Fruit fly (Drosophila melanogaster): ENCODE data around the gene CG4036.

The CG4036 gene

dm6 chr2L:9758856-9759255, 31.8 kb upstream of the CG4036 start (continued):
- TF ChIP-seq CG15073 (GFP tag; optimal IDR thresholded peaks at IDR 0.05), result no peak
- no peak; the same call in none of the 2 replicates for TF ChIP-seq E2f2 (GFP tag; IDR thresholded peaks at IDR 0.05)
- TF ChIP-seq CG8478 (optimal IDR thresholded peaks at IDR 0.05), result no peak
- TF ChIP-seq ac (GFP tag; optimal IDR thresholded peaks at IDR 0.05), result no peak
- TF ChIP-seq Chrac-16 (GFP tag; optimal IDR thresholded peaks at IDR 0.05), result peak; percentile 46
- TF ChIP-seq CG17568 (GFP tag; optimal IDR thresholded peaks at IDR 0.05), result no peak
- peak; percentile 92 for TF ChIP-seq CG34224 (GFP tag; IDR thresholded peaks at IDR 0.05; ENCODE audit: partially characterized antibody)
- no peak for TF ChIP-seq abd-A (tag; optimal IDR thresholded peaks at IDR 0.05)
- TF ChIP-seq Stat92E (GFP tag; optimal IDR thresholded peaks at IDR 0.05), result no peak
- no peak for TF ChIP-seq hth (optimal IDR thresholded peaks at IDR 0.05)
- TF ChIP-seq toy (GFP tag; IDR thresholded peaks at IDR 0.05), result 0 out of 2 replicates have a peak, but pooled peaks have one; percentile 14
- TF ChIP-seq Rx (GFP tag; IDR thresholded peaks at IDR 0.05), result 0 out of 2 replicates have a peak, but pooled peaks have one; percentile 8
- TF ChIP-seq CG17361 (GFP tag; IDR thresholded peaks at IDR 0.05), result 0 out of 3 replicates have a peak, but pooled peaks have one; percentile 38
- TF ChIP-seq CG10979 (tag; optimal IDR thresholded peaks at IDR 0.05), result peak; percentile 39
- peak; percentile 92 for TF ChIP-seq inv (GFP tag; IDR thresholded peaks at IDR 0.05; ENCODE audit: partially characterized antibody)
- TF ChIP-seq dpn (GFP tag; optimal IDR thresholded peaks at IDR 0.05), result peak; percentile 22 to 68
- peak; percentile 81 for TF ChIP-seq CG8765 (GFP tag; IDR thresholded peaks at IDR 0.05)
- TF ChIP-seq sens (GFP tag), result peak; percentile 75
- no peak for TF ChIP-seq CG15011 (GFP tag; optimal IDR thresholded peaks at IDR 0.05)
- TF ChIP-seq wek (GFP tag; optimal IDR thresholded peaks at IDR 0.05), result no peak
- TF ChIP-seq Rfx (GFP tag; IDR thresholded peaks at IDR 0.05), result peak; percentile 88
- no peak for TF ChIP-seq CG4854 (GFP tag; optimal IDR thresholded peaks at IDR 0.05)
- peak; percentile 42 for TF ChIP-seq Nf-YC (tag; optimal IDR thresholded peaks at IDR 0.05)
- TF ChIP-seq CG30431 (GFP tag; optimal IDR thresholded peaks at IDR 0.05), result no peak
- TF ChIP-seq CG3281 (GFP tag; optimal IDR thresholded peaks at IDR 0.05), result peak; percentile 48
- TF ChIP-seq h (optimal IDR thresholded peaks at IDR 0.05), result no peak
- TF ChIP-seq gro (GFP tag; optimal IDR thresholded peaks at IDR 0.05), result peak; percentile 11
- TF ChIP-seq nerfin-1 (tag; optimal IDR thresholded peaks at IDR 0.05), result peak; percentile 24
- TF ChIP-seq HHEX (GFP tag; optimal IDR thresholded peaks at IDR 0.05), result no peak
- peak; percentile 65 for TF ChIP-seq chn (GFP tag; optimal IDR thresholded peaks at IDR 0.05)
- peak; percentile 51 for TF ChIP-seq CG31224 (GFP tag; IDR thresholded peaks at IDR 0.05)
- no peak for TF ChIP-seq Blimp-1 (GFP tag; optimal IDR thresholded peaks at IDR 0.05)
- TF ChIP-seq ash1 (GFP tag; optimal IDR thresholded peaks at IDR 0.05), result peak; percentile 67
- no peak for TF ChIP-seq gce (GFP tag; IDR thresholded peaks at IDR 0.05)
- no peak for TF ChIP-seq CG7372 (GFP tag; IDR thresholded peaks at IDR 0.05)
- TF ChIP-seq ind (GFP tag; optimal IDR thresholded peaks at IDR 0.05), result peak; percentile 55
- 0 out of 2 replicates have a peak, but pooled peaks have one; percentile 29 for TF ChIP-seq CG10959 (GFP tag; IDR thresholded peaks at IDR 0.05)
- no peak for TF ChIP-seq CG4707 (GFP tag; optimal IDR thresholded peaks at IDR 0.05)
- peak; percentile 84 for TF ChIP-seq sob (GFP tag; IDR thresholded peaks at IDR 0.05)
- TF ChIP-seq onecut (GFP tag; IDR thresholded peaks at IDR 0.05), result peak; percentile 59; the same call in 1 of the 2 replicates
- TF ChIP-seq her (GFP tag; optimal IDR thresholded peaks at IDR 0.05), result peak; percentile 57
- TF ChIP-seq ase (GFP tag; IDR thresholded peaks at IDR 0.05), result peak; percentile 64; the same call in 2 of the 3 replicates
- peak; percentile 25 for TF ChIP-seq cg (GFP tag; optimal IDR thresholded peaks at IDR 0.05)
- peak; percentile 50 for TF ChIP-seq shn (GFP tag; optimal IDR thresholded peaks at IDR 0.05)
- peak; percentile 65 for TF ChIP-seq CG17912 (GFP tag; optimal IDR thresholded peaks at IDR 0.05)
- TF ChIP-seq jing (GFP tag; optimal IDR thresholded peaks at IDR 0.05), result no peak
- no peak for TF ChIP-seq tx (GFP tag; optimal IDR thresholded peaks at IDR 0.05)
- no peak for TF ChIP-seq Poxn (GFP tag; IDR thresholded peaks at IDR 0.05)
- TF ChIP-seq Sry-δ (GFP tag; optimal IDR thresholded peaks at IDR 0.05), result peak; percentile 93
- peak; percentile 31 for TF ChIP-seq Myb (GFP tag; optimal IDR thresholded peaks at IDR 0.05)
- TF ChIP-seq dmrt11E (tag; optimal IDR thresholded peaks at IDR 0.05), result no peak
- no peak for TF ChIP-seq fd102C (GFP tag; optimal IDR thresholded peaks at IDR 0.05)

Data from whole organism, embryonic.